Fruit fly (Drosophila melanogaster) whole organism, prepupa: ENCODE data around the gene upSET.

Experiments used
- Blimp-1 ChIP-seq: fragments of 200-800 bp; sonication (Bioruptor generic); optimal IDR thresholded peaks from 3 replicates; lab custom pipeline; 2017; ENCODE audit warnings: missing biosample characterization, missing genetic modification characterization, mild to moderate bottlenecking, moderate library complexity, missing genetic modification reagents
- CG10631 ChIP-seq: fragments of 200-800 bp; sonication (Bioruptor generic); optimal IDR thresholded peaks from 2 replicates; lab custom pipeline; 2016; ENCODE audit warnings: missing biosample characterization, missing genetic modification characterization
- CG10669 ChIP-seq: fragments of 200-800 bp; sonication (Bioruptor generic); optimal IDR thresholded peaks from 3 replicates; lab custom pipeline; 2018; ENCODE audit warnings: missing biosample characterization, mild to moderate bottlenecking, missing genetic modification characterization, moderate library complexity
- CG11294 ChIP-seq: fragments of 200-800 bp; sonication (Bioruptor generic); IDR thresholded peaks from 2 replicates; pipeline ENCODE4 v1.3.6; 2022; ENCODE audit warnings: missing biosample characterization, missing genetic modification characterization
- CG11762 ChIP-seq: fragments of 200-800 bp; sonication (Bioruptor generic); optimal IDR thresholded peaks from 3 replicates; lab custom pipeline; 2016; ENCODE audit warnings: missing biosample characterization, missing genetic modification characterization; ENCODE audit not compliant: insufficient read depth
- CG11902 ChIP-seq: fragments of 200-800 bp; sonication (Bioruptor generic); optimal IDR thresholded peaks from 3 replicates; lab custom pipeline; 2016; ENCODE audit warnings: missing biosample characterization, missing genetic modification characterization
- CG1621 ChIP-seq: fragments of 200-800 bp; sonication (Bioruptor generic); optimal IDR thresholded peaks from 3 replicates; lab custom pipeline; 2018; ENCODE audit warnings: missing biosample characterization, mild to moderate bottlenecking, missing genetic modification characterization
- CG16779 ChIP-seq: fragments of 200-800 bp; sonication (Bioruptor generic); optimal IDR thresholded peaks from 3 replicates; lab custom pipeline; 2017; ENCODE audit warnings: missing biosample characterization, mild to moderate bottlenecking, missing genetic modification characterization
- CG31627 ChIP-seq: fragments of 200-800 bp; sonication (Bioruptor generic); optimal IDR thresholded peaks from 3 replicates; lab custom pipeline; 2016; ENCODE audit warnings: missing biosample characterization, missing genetic modification characterization
- CG32006 ChIP-seq: fragments of 200-800 bp; sonication (Bioruptor generic); optimal IDR thresholded peaks from 3 replicates; lab custom pipeline; 2017; ENCODE audit warnings: missing biosample characterization, mild to moderate bottlenecking, missing genetic modification characterization
- CG34406 ChIP-seq: fragments of 200-800 bp; sonication (Bioruptor generic); optimal IDR thresholded peaks from 3 replicates; lab custom pipeline; 2016; ENCODE audit warnings: missing biosample characterization, missing genetic modification characterization
- CG3919 ChIP-seq: fragments of 200-800 bp; sonication (Bioruptor generic); optimal IDR thresholded peaks from 3 replicates; lab custom pipeline; 2016; ENCODE audit warnings: missing biosample characterization, missing genetic modification characterization
- CG4318 ChIP-seq: fragments of 200-800 bp; sonication (Bioruptor generic); optimal IDR thresholded peaks from 3 replicates; lab custom pipeline; 2017; ENCODE audit warnings: missing biosample characterization, mild to moderate bottlenecking, missing genetic modification characterization
- CG6163 ChIP-seq: fragments of 200-800 bp; sonication (Bioruptor generic); IDR thresholded peaks from 3 replicates; pipeline ENCODE4 v1.3.6; 2022; ENCODE audit warnings: missing biosample characterization, missing genetic modification characterization
- CG6276 ChIP-seq: fragments of 200-800 bp; sonication (Bioruptor generic); optimal IDR thresholded peaks from 2 replicates; lab custom pipeline; 2017; ENCODE audit warnings: missing biosample characterization, mild to moderate bottlenecking, missing genetic modification characterization
- CG6792 ChIP-seq: fragments of 200-800 bp; sonication (Bioruptor generic); optimal IDR thresholded peaks from 3 replicates; lab custom pipeline; 2016; ENCODE audit warnings: missing biosample characterization, missing genetic modification characterization
- CG6808 ChIP-seq: fragments of 200-800 bp; sonication (Bioruptor generic); optimal IDR thresholded peaks from 3 replicates; lab custom pipeline; 2017; ENCODE audit warnings: missing biosample characterization, missing genetic modification characterization, mild to moderate bottlenecking, moderate library complexity, missing genetic modification reagents
- CG6854 ChIP-seq: fragments of 200-800 bp; sonication (Bioruptor generic); optimal IDR thresholded peaks from 2 replicates; lab custom pipeline; 2017; ENCODE audit warnings: missing biosample characterization, mild to moderate bottlenecking, missing genetic modification characterization
- CG7368 ChIP-seq: fragments of 200-800 bp; sonication (Bioruptor generic); optimal IDR thresholded peaks from 3 replicates; lab custom pipeline; 2016; ENCODE audit warnings: missing biosample characterization, missing genetic modification characterization
- CG8319 ChIP-seq: fragments of 200-800 bp; sonication (Bioruptor generic); optimal IDR thresholded peaks from 3 replicates; lab custom pipeline; 2016; ENCODE audit warnings: missing biosample characterization, missing genetic modification characterization
- CG8632 ChIP-seq: fragments of 200-800 bp; sonication (Bioruptor generic); optimal IDR thresholded peaks from 3 replicates; lab custom pipeline; 2016; ENCODE audit warnings: missing biosample characterization, missing genetic modification characterization
- CG9139 ChIP-seq: fragments of 200-800 bp; sonication (Bioruptor generic); optimal IDR thresholded peaks from 3 replicates; lab custom pipeline; 2017; ENCODE audit warnings: missing biosample characterization, mild to moderate bottlenecking, missing genetic modification characterization
- Eip75B ChIP-seq: fragments of 200-800 bp; sonication (Bioruptor generic); optimal IDR thresholded peaks from 3 replicates; lab custom pipeline; 2016; ENCODE audit warnings: missing biosample characterization, missing genetic modification characterization
- Eip78C ChIP-seq: fragments of 200-800 bp; sonication (Bioruptor generic); peaks from one replicate; lab custom pipeline; 2016; ENCODE audit warnings: missing biosample characterization, missing genetic modification characterization
- Eip93F ChIP-seq: fragments of 200-800 bp; sonication (Bioruptor generic); optimal IDR thresholded peaks from 2 replicates; lab custom pipeline; 2016; ENCODE audit warnings: missing biosample characterization, mild to moderate bottlenecking, missing genetic modification characterization
- Ets96B ChIP-seq: fragments of 200-800 bp; optimal IDR thresholded peaks from 2 replicates; lab custom pipeline; 2019; ENCODE audit warnings: missing biosample characterization, mild to moderate bottlenecking, missing genetic modification characterization, moderate library complexity
- Hr38 ChIP-seq: sonication (Bioruptor generic); optimal IDR thresholded peaks from 2 replicates; lab custom pipeline; 2016; ENCODE audit warnings: missing biosample characterization, missing genetic modification characterization
- Hr39 ChIP-seq: fragments of 200-800 bp; sonication (Bioruptor generic); optimal IDR thresholded peaks from 2 replicates; lab custom pipeline; 2016; ENCODE audit warnings: missing biosample characterization, missing genetic modification characterization
- Hr4 ChIP-seq: fragments of 200-800 bp; sonication (Bioruptor generic); optimal IDR thresholded peaks from 3 replicates; lab custom pipeline; 2016; ENCODE audit warnings: missing biosample characterization, missing genetic modification characterization
- Lpt ChIP-seq: fragments of 200-800 bp; sonication (Bioruptor generic); optimal IDR thresholded peaks from 3 replicates; lab custom pipeline; 2016; ENCODE audit warnings: missing biosample characterization, missing genetic modification characterization
- Met ChIP-seq: fragments of 200-800 bp; sonication (Bioruptor generic); optimal IDR thresholded peaks from 3 replicates; lab custom pipeline; 2016; ENCODE audit warnings: missing biosample characterization, missing genetic modification characterization
- OdsH ChIP-seq: fragments of 200-800 bp; sonication (Bioruptor generic); optimal IDR thresholded peaks from 3 replicates; lab custom pipeline; 2016; ENCODE audit warnings: missing biosample characterization, missing genetic modification characterization
- Smox ChIP-seq: fragments of 200-800 bp; sonication (Bioruptor generic); optimal IDR thresholded peaks from 3 replicates; lab custom pipeline; 2016; ENCODE audit warnings: missing biosample characterization, missing genetic modification characterization
- Sox102F ChIP-seq: fragments of 200-800 bp; sonication (Bioruptor generic); optimal IDR thresholded peaks from 2 replicates; lab custom pipeline; 2016; ENCODE audit warnings: missing biosample characterization, mild to moderate bottlenecking, missing genetic modification characterization
- Sox15 ChIP-seq: fragments of 200-800 bp; sonication (Bioruptor generic); optimal IDR thresholded peaks from 3 replicates; lab custom pipeline; 2016; ENCODE audit warnings: missing biosample characterization, missing genetic modification characterization
- achi ChIP-seq: fragments of 200-800 bp; sonication (Bioruptor generic); optimal IDR thresholded peaks from 3 replicates; lab custom pipeline; 2016; ENCODE audit warnings: missing biosample characterization, missing genetic modification characterization
- acj6 ChIP-seq: fragments of 200-800 bp; sonication (Bioruptor generic); optimal IDR thresholded peaks from 3 replicates; lab custom pipeline; 2016; ENCODE audit warnings: missing biosample characterization, missing genetic modification characterization
- cyc ChIP-seq: fragments of 200-800 bp; sonication (Bioruptor generic); optimal IDR thresholded peaks from 3 replicates; lab custom pipeline; 2016; ENCODE audit warnings: missing biosample characterization, missing genetic modification characterization
- dac ChIP-seq: fragments of 200-800 bp; sonication (Bioruptor generic); optimal IDR thresholded peaks from 2 replicates; lab custom pipeline; 2017; ENCODE audit warnings: missing biosample characterization, mild to moderate bottlenecking, missing genetic modification characterization
- dsx ChIP-seq: fragments of 200-800 bp; optimal IDR thresholded peaks from 3 replicates; lab custom pipeline; 2019; ENCODE audit warnings: missing biosample characterization, mild to moderate bottlenecking, missing genetic modification characterization, moderate library complexity; ENCODE audit not compliant: poor library complexity, severe bottlenecking
- eg ChIP-seq: fragments of 200-800 bp; sonication (Bioruptor generic); IDR thresholded peaks from 3 replicates; pipeline ENCODE4 v1.3.6; 2022; ENCODE audit warnings: missing biosample characterization, missing genetic modification characterization
- esn ChIP-seq: fragments of 200-800 bp; sonication (Bioruptor generic); optimal IDR thresholded peaks from 2 replicates; lab custom pipeline; 2016; ENCODE audit warnings: missing biosample characterization, mild to moderate bottlenecking, missing genetic modification characterization, moderate library complexity
- fd59A ChIP-seq: fragments of 200-800 bp; sonication (Bioruptor generic); optimal IDR thresholded peaks from 2 replicates; lab custom pipeline; 2017; ENCODE audit warnings: missing biosample characterization, mild to moderate bottlenecking, missing genetic modification characterization, missing genetic modification reagents
- fd85E ChIP-seq: fragments of 200-800 bp; sonication (Bioruptor generic); optimal IDR thresholded peaks from 3 replicates; lab custom pipeline; 2016; ENCODE audit warnings: missing biosample characterization, missing genetic modification characterization
- fkh ChIP-seq: fragments of 200-800 bp; sonication (Bioruptor generic); optimal IDR thresholded peaks from 3 replicates; lab custom pipeline; 2017; ENCODE audit warnings: missing biosample characterization, mild to moderate bottlenecking, missing genetic modification characterization, moderate library complexity
- net ChIP-seq: fragments of 200-800 bp; sonication (Bioruptor generic); optimal IDR thresholded peaks from 3 replicates; lab custom pipeline; 2016; ENCODE audit warnings: missing biosample characterization, missing genetic modification characterization
- pdm3 ChIP-seq: fragments of 200-800 bp; sonication (Bioruptor generic); optimal IDR thresholded peaks from 3 replicates; lab custom pipeline; 2016; ENCODE audit warnings: missing biosample characterization, missing genetic modification characterization
- salr ChIP-seq, 2 experiments: fragments of 200-800 bp; sonication (Bioruptor generic); optimal IDR thresholded peaks; 3 replicates each; lab custom pipeline; 2016 to 2018; ENCODE audit warnings: missing biosample characterization in 2 of 2, missing genetic modification characterization in 2 of 2, mild to moderate bottlenecking in 1 of 2
- spab ChIP-seq: fragments of 200-800 bp; sonication (Bioruptor generic); optimal IDR thresholded peaks from 2 replicates; lab custom pipeline; 2017; ENCODE audit warnings: missing biosample characterization, mild to moderate bottlenecking, missing genetic modification characterization, missing genetic modification reagents
- svp ChIP-seq: fragments of 200-800 bp; sonication (Bioruptor generic); peaks from one replicate; lab custom pipeline; 2016; ENCODE audit warnings: missing biosample characterization, missing genetic modification characterization
- topi ChIP-seq: fragments of 200-800 bp; sonication (Bioruptor generic); optimal IDR thresholded peaks from 3 replicates; lab custom pipeline; 2016; ENCODE audit warnings: missing biosample characterization, missing genetic modification characterization
- vri ChIP-seq: fragments of 200-800 bp; sonication (Bioruptor generic); optimal IDR thresholded peaks from 3 replicates; lab custom pipeline; 2016; ENCODE audit warnings: missing biosample characterization, mild to moderate bottlenecking, missing genetic modification characterization

The upSET gene

dm6 chr3L:14049620-14050253 is 47.8 kb downstream of the upSET start, which contains the start of gene Neurl4:
Gene Neurl4, minus strand, starts transcription at chr3L:14049892.
- peak; percentile 76 for TF ChIP-seq eg
- TF ChIP-seq spab (GFP tag; lab: Kevin White, UChicago), result no peak
- TF ChIP-seq CG1621 (tag; lab: Kevin White, UChicago), result peak; percentile 50
- peak; percentile 56 for TF ChIP-seq CG7368 (GFP tag; lab: Kevin White, UChicago)
- TF ChIP-seq Smox (GFP tag; lab: Kevin White, UChicago), result no peak
- TF ChIP-seq CG31627 (GFP tag; lab: Kevin White, UChicago), result peak; percentile 87
- no peak for TF ChIP-seq CG6808 (GFP tag; lab: Kevin White, UChicago)
- TF ChIP-seq CG11294 (GFP tag; lab: Robert Waterston, UW), result no peak; the same call in 1 of the 2 replicates
- no peak for TF ChIP-seq CG10669 (GFP tag; lab: Kevin White, UChicago)
- TF ChIP-seq OdsH (GFP tag; lab: Kevin White, UChicago), result no peak
- peak; percentile 78 for TF ChIP-seq CG34406 (GFP tag; lab: Kevin White, UChicago)
- no peak for TF ChIP-seq vri
- TF ChIP-seq pdm3 (GFP tag; lab: Kevin White, UChicago), result no peak
- TF ChIP-seq Hr38, result no peak
- peak; percentile 78 for TF ChIP-seq Ets96B (tag; lab: Kevin White, UChicago)
- no peak for TF ChIP-seq dac (GFP tag; lab: Kevin White, UChicago)
- peak; percentile 30 for TF ChIP-seq CG11902
- no peak for TF ChIP-seq CG10631 (GFP tag; lab: Kevin White, UChicago)
- TF ChIP-seq CG8319 (GFP tag; lab: Kevin White, UChicago), result no peak
- TF ChIP-seq CG32006 (GFP tag; lab: Kevin White, UChicago), result no peak
- TF ChIP-seq svp (GFP tag; lab: Kevin White, UChicago), result no peak
- TF ChIP-seq fkh (GFP tag; lab: Kevin White, UChicago), result no peak
- no peak for TF ChIP-seq achi (GFP tag; lab: Kevin White, UChicago)
- no peak for TF ChIP-seq esn (GFP tag; lab: Kevin White, UChicago)
- TF ChIP-seq CG6854 (GFP tag; lab: Kevin White, UChicago), result no peak
- no peak for TF ChIP-seq Hr4 (GFP tag; lab: Kevin White, UChicago)
- TF ChIP-seq Blimp-1, result no peak
- TF ChIP-seq topi (GFP tag; lab: Kevin White, UChicago), result no peak
- no peak for TF ChIP-seq CG9139 (GFP tag; lab: Kevin White, UChicago)
- no peak for TF ChIP-seq CG6792 (GFP tag; lab: Kevin White, UChicago)
- no peak for TF ChIP-seq cyc (GFP tag; lab: Kevin White, UChicago)
- TF ChIP-seq CG16779, result no peak
- no peak for TF ChIP-seq acj6 (GFP tag; lab: Kevin White, UChicago)
- TF ChIP-seq CG6276 (GFP tag; lab: Kevin White, UChicago), result no peak
- TF ChIP-seq fd59A (GFP tag; lab: Kevin White, UChicago), result peak; percentile 48
- peak; percentile 93 for TF ChIP-seq Eip78C (GFP tag; lab: Kevin White, UChicago)
- no peak for TF ChIP-seq dsx (GFP tag; lab: Kevin White, UChicago)
- TF ChIP-seq Eip75B (GFP tag; lab: Kevin White, UChicago), result no peak
- TF ChIP-seq CG8632 (GFP tag; lab: Kevin White, UChicago), result peak; percentile 77
- TF ChIP-seq salr (GFP tag; optimal IDR thresholded peaks at IDR 0.05; lab: Kevin White, UChicago), result peak in 1 of 2 experiments; percentile 59
- TF ChIP-seq Lpt (GFP tag; lab: Kevin White, UChicago), result no peak
- TF ChIP-seq CG11762 (GFP tag; lab: Kevin White, UChicago), result peak; percentile 50
- TF ChIP-seq Met, result no peak
- no peak for TF ChIP-seq Sox102F (GFP tag; lab: Kevin White, UChicago)
- TF ChIP-seq fd85E (GFP tag; lab: Kevin White, UChicago), result no peak
- no peak for TF ChIP-seq CG3919
- TF ChIP-seq Hr39 (GFP tag; lab: Kevin White, UChicago), result no peak
- TF ChIP-seq Eip93F, result no peak
- TF ChIP-seq CG4318 (GFP tag; lab: Kevin White, UChicago), result no peak
- peak; percentile 87 for TF ChIP-seq CG6163 (GFP tag; lab: Robert Waterston, UW)
- TF ChIP-seq net (GFP tag; lab: Kevin White, UChicago), result no peak
- TF ChIP-seq Sox15 (GFP tag; lab: Kevin White, UChicago), result peak; percentile 66
